Worm (Caenorhabditis elegans) whole organism, young adult: Measurements from ENCODE around the gene sra-28.

Source experiments
- B0261.1 ChIP-seq: sonication (generic microtip); optimal IDR thresholded peaks from 2 replicates; lab custom pipeline; 2016; ENCODE audit warnings: mild to moderate bottlenecking, missing genetic modification characterization, moderate library complexity, missing compliant biosample characterization
- F23B12.7 ChIP-seq: sonication (generic microtip); optimal IDR thresholded peaks from 2 replicates; lab custom pipeline; 2017; ENCODE audit warnings: missing genetic modification characterization, mild to moderate bottlenecking, missing compliant biosample characterization, antibody characterized with exemption, moderate library complexity; ENCODE audit not compliant: insufficient read depth
- F39B2.1 ChIP-seq: fragments of 200-800 bp; sonication (Bioruptor generic); IDR thresholded peaks from 2 replicates; pipeline ENCODE4 v1.3.6; 2022; ENCODE audit warnings: missing genetic modification reagents, missing genetic modification characterization, missing compliant biosample characterization
- F52B5.7 ChIP-seq: sonication (generic microtip); optimal IDR thresholded peaks from 2 replicates; lab custom pipeline; 2016; ENCODE audit warnings: mild to moderate bottlenecking, missing genetic modification characterization, missing compliant biosample characterization
- T26A5.8 ChIP-seq: sonication (generic microtip); optimal IDR thresholded peaks from 2 replicates; lab custom pipeline; 2016; ENCODE audit warnings: missing genetic modification characterization, missing compliant biosample characterization
- akir-1 ChIP-seq: fragments of 200-800 bp; sonication (Bioruptor generic); optimal IDR thresholded peaks from 2 replicates; lab custom pipeline; 2018; ENCODE audit warnings: mild to moderate bottlenecking, missing genetic modification characterization, moderate library complexity, missing compliant biosample characterization
- attf-3 ChIP-seq: fragments of 200-800 bp; sonication (Bioruptor generic); conservative IDR thresholded peaks from 2 replicates; pipeline ENCODE4 v1.3.6; 2022; ENCODE audit warnings: missing genetic modification reagents, missing genetic modification characterization, missing compliant biosample characterization
- bed-1 ChIP-seq: fragments of 200-800 bp; sonication (Bioruptor generic); IDR thresholded peaks from 2 replicates; pipeline ENCODE4 v1.3.6; 2022; ENCODE audit warnings: missing genetic modification reagents, missing genetic modification characterization, missing compliant biosample characterization
- ceh-40 ChIP-seq: fragments of 200-800 bp; sonication (Bioruptor generic); IDR thresholded peaks from 2 replicates; pipeline ENCODE4 v1.3.6; 2022; ENCODE audit warnings: missing genetic modification characterization, missing compliant biosample characterization
- dpff-1 ChIP-seq: sonication (generic microtip); optimal IDR thresholded peaks from 2 replicates; lab custom pipeline; 2017; ENCODE audit warnings: mild to moderate bottlenecking, missing genetic modification characterization, missing compliant biosample characterization
- dpl-1 ChIP-seq: fragments of 150-350 bp; optimal IDR thresholded peaks from 2 replicates; lab custom pipeline; 2014; ENCODE audit warnings: missing biosample characterization, missing genetic modification reagents, missing genetic modification characterization
- efl-1 ChIP-seq: fragments of 150-350 bp; optimal IDR thresholded peaks from 2 replicates; lab custom pipeline; 2014; ENCODE audit warnings: missing biosample characterization, missing genetic modification reagents, missing genetic modification characterization
- him-1 ChIP-seq: sonication (generic microtip); optimal IDR thresholded peaks from 2 replicates; lab custom pipeline; 2016; ENCODE audit warnings: missing genotype, missing genetic modification reagents, missing genetic modification characterization, missing compliant biosample characterization
- hlh-12 ChIP-seq: sonication (generic microtip); optimal IDR thresholded peaks from 2 replicates; lab custom pipeline; 2016; ENCODE audit warnings: missing genetic modification characterization, missing compliant biosample characterization
- hlh-26 ChIP-seq: fragments of 200-800 bp; sonication (Bioruptor generic); conservative IDR thresholded peaks from 2 replicates; pipeline ENCODE4 v1.3.6; 2022; ENCODE audit warnings: missing genetic modification reagents, missing genetic modification characterization, missing compliant biosample characterization
- hmg-20 ChIP-seq: fragments of 200-800 bp; sonication (Bioruptor generic); IDR thresholded peaks from 2 replicates; pipeline ENCODE4 v1.3.6; 2022; ENCODE audit warnings: missing genetic modification reagents, missing genetic modification characterization, missing compliant biosample characterization
- hrde-1 ChIP-seq: sonication (generic microtip); optimal IDR thresholded peaks from 2 replicates; lab custom pipeline; 2016; ENCODE audit warnings: missing genetic modification characterization, mild to moderate bottlenecking, missing compliant biosample characterization, moderate library complexity, missing genotype, missing genetic modification reagents, borderline replicate concordance
- hsf-1 ChIP-seq: fragments of 200-800 bp; sonication (Bioruptor generic); IDR thresholded peaks from 2 replicates; pipeline ENCODE4 v1.3.6; 2022; ENCODE audit warnings: missing genetic modification reagents, missing genetic modification characterization, missing compliant biosample characterization
- lag-1 ChIP-seq: fragments of 200-800 bp; sonication (Bioruptor generic); IDR thresholded peaks from 2 replicates; pipeline ENCODE4 v1.3.6; 2022; ENCODE audit warnings: missing genetic modification reagents, missing genetic modification characterization, missing compliant biosample characterization
- let-526 ChIP-seq: fragments of 200-800 bp; sonication (Bioruptor generic); IDR thresholded peaks from 2 replicates; pipeline ENCODE4 v1.3.6; 2022; ENCODE audit warnings: missing genetic modification reagents, missing genetic modification characterization, missing compliant biosample characterization
- lin-35 ChIP-seq, 3 experiments: fragments of 150-350 bp in 2 of 3; sonication (generic microtip) in 1 of 3; optimal IDR thresholded peaks; 2 replicates each; lab custom pipeline; 2014 to 2018; ENCODE audit warnings: missing biosample characterization in 3 of 3, missing genetic modification characterization in 3 of 3, missing genetic modification reagents in 3 of 3
- lin-54 ChIP-seq: fragments of 200-800 bp; sonication (Bioruptor generic); optimal IDR thresholded peaks from 2 replicates; lab custom pipeline; 2018; ENCODE audit warnings: mild to moderate bottlenecking, missing genetic modification characterization, missing compliant biosample characterization
- lsl-1 ChIP-seq: fragments of 200-800 bp; sonication (Bioruptor generic); optimal IDR thresholded peaks from 2 replicates; lab custom pipeline; 2018; ENCODE audit warnings: mild to moderate bottlenecking, missing genetic modification characterization, moderate library complexity, missing compliant biosample characterization
- lsy-27 ChIP-seq: sonication (generic microtip); optimal IDR thresholded peaks from 2 replicates; lab custom pipeline; 2017; ENCODE audit warnings: missing genetic modification characterization, mild to moderate bottlenecking, missing compliant biosample characterization, antibody characterized with exemption, missing genotype, borderline replicate concordance; ENCODE audit not compliant: insufficient read depth
- madf-8 ChIP-seq: fragments of 200-800 bp; sonication (Bioruptor generic); conservative IDR thresholded peaks from 2 replicates; pipeline ENCODE4 v1.3.6; 2022; ENCODE audit warnings: missing genetic modification reagents, missing genetic modification characterization, missing compliant biosample characterization
- mcd-1 ChIP-seq: fragments of 200-800 bp; sonication (Bioruptor generic); IDR thresholded peaks from 2 replicates; pipeline ENCODE4 v1.3.6; 2022; ENCODE audit warnings: missing genetic modification reagents, missing genetic modification characterization, missing compliant biosample characterization
- mel-28 ChIP-seq: sonication (generic microtip); optimal IDR thresholded peaks from 2 replicates; lab custom pipeline; 2016; ENCODE audit warnings: borderline replicate concordance, mild to moderate bottlenecking, missing genetic modification characterization, missing compliant biosample characterization
- nhr-179 ChIP-seq: sonication (generic microtip); optimal IDR thresholded peaks from 2 replicates; lab custom pipeline; 2016; ENCODE audit warnings: mild to moderate bottlenecking, missing genetic modification characterization, missing compliant biosample characterization
- rpc-1 ChIP-seq, 2 experiments: fragments of 150-350 bp in 1 of 2; sonication (generic microtip) in 1 of 2; optimal IDR thresholded peaks; 2 replicates each; lab custom pipeline; 2014 to 2018; ENCODE audit warnings: missing biosample characterization in 1 of 2, missing genetic modification characterization in 1 of 2, missing genetic modification reagents in 1 of 2, missing genotype in 1 of 2
- snpc-1.3 ChIP-seq: sonication (generic microtip); optimal IDR thresholded peaks from 2 replicates; lab custom pipeline; 2017; ENCODE audit warnings: missing genetic modification characterization, mild to moderate bottlenecking, missing compliant biosample characterization, antibody characterized with exemption, moderate library complexity, missing genotype, missing genetic modification reagents; ENCODE audit not compliant: insufficient read depth
- somi-1 ChIP-seq: fragments of 200-800 bp; sonication (Bioruptor generic); optimal IDR thresholded peaks from 2 replicates; lab custom pipeline; 2018; ENCODE audit warnings: mild to moderate bottlenecking, missing genetic modification characterization, missing compliant biosample characterization
- sptf-2 ChIP-seq: fragments of 200-800 bp; sonication (Bioruptor generic); optimal IDR thresholded peaks from 2 replicates; lab custom pipeline; 2018; ENCODE audit warnings: mild to moderate bottlenecking, missing genetic modification characterization, missing compliant biosample characterization
- tbp1 ChIP-seq: fragments of 200-800 bp; sonication (Bioruptor generic); optimal IDR thresholded peaks from 2 replicates; lab custom pipeline; 2018; ENCODE audit warnings: mild to moderate bottlenecking, missing genetic modification characterization, missing compliant biosample characterization
- tbx-9 ChIP-seq: sonication (generic microtip); optimal IDR thresholded peaks from 2 replicates; lab custom pipeline; 2016; ENCODE audit warnings: borderline replicate concordance, missing genetic modification characterization, inconsistent platforms, missing compliant biosample characterization
- unc-130 ChIP-seq: sonication (generic microtip); optimal IDR thresholded peaks from 2 replicates; lab custom pipeline; 2016; ENCODE audit warnings: missing genetic modification reagents, missing genetic modification characterization, missing compliant biosample characterization
- ztf-22 ChIP-seq: fragments of 200-800 bp; sonication (Bioruptor generic); optimal IDR thresholded peaks from 2 replicates; lab custom pipeline; 2018; ENCODE audit warnings: mild to moderate bottlenecking, missing genetic modification characterization, moderate library complexity, missing compliant biosample characterization
- ztf-28 ChIP-seq: fragments of 200-800 bp; sonication (Bioruptor generic); IDR thresholded peaks from 2 replicates; pipeline ENCODE4 v1.3.6; 2022; ENCODE audit warnings: missing genetic modification reagents, missing genetic modification characterization, missing compliant biosample characterization
- ztf-6 ChIP-seq: fragments of 200-800 bp; sonication (Bioruptor generic); IDR thresholded peaks from 2 replicates; pipeline ENCODE4 v1.3.6; 2022; ENCODE audit warnings: missing genetic modification reagents, missing genetic modification characterization, missing compliant biosample characterization

Gene sra-28

ce11 chrII:6535957-6536424 lies 37.6 kb downstream of the sra-28 start, which contains the start of gene utp-20:
Gene utp-20, plus strand, starts transcription at chrII:6536374.
- peak; percentile 95 for TF ChIP-seq F23B12.7
- peak; percentile 28 for TF ChIP-seq lsl-1 (GFP tag; lab: Kevin White, UChicago)
- no peak for TF ChIP-seq attf-3 (GFP tag; lab: Robert Waterston, UW)
- TF ChIP-seq tbx-9 (tag; lab: Kevin White, UChicago): no peak
- peak; percentile 93 for TF ChIP-seq mcd-1
- TF ChIP-seq ceh-40 (GFP tag; lab: Robert Waterston, UW): no peak
- TF ChIP-seq dpl-1: peak; percentile 59
- no peak for TF ChIP-seq hmg-20 (GFP tag; lab: Robert Waterston, UW)
- TF ChIP-seq ztf-22: no peak
- peak; percentile 83 for TF ChIP-seq lin-54 (GFP tag; lab: Kevin White, UChicago)
- TF ChIP-seq ztf-6 (GFP tag; lab: Robert Waterston, UW): no peak
- no peak for TF ChIP-seq akir-1 (GFP tag; lab: Kevin White, UChicago)
- peak in 1 of 3 experiments; percentile 79 for TF ChIP-seq lin-35 (GFP tag; optimal IDR thresholded peaks at IDR 0.05; lab: Kevin White, UChicago)
- peak; percentile 70 for TF ChIP-seq efl-1 (GFP tag; lab: Kevin White, UChicago)

ce11 chrII:6531940-6532339 lies 41.6 kb downstream of the sra-28 start, which contains the start of gene abcx-1:
Gene abcx-1, plus strand, starts transcription at chrII:6532163.
- no peak for TF ChIP-seq hlh-12
- TF ChIP-seq F23B12.7: no peak
- TF ChIP-seq F39B2.1: no peak
- TF ChIP-seq hsf-1: no peak
- TF ChIP-seq tbx-9 (tag; lab: Kevin White, UChicago): no peak
- TF ChIP-seq nhr-179 (tag; lab: Kevin White, UChicago): no peak
- no peak for TF ChIP-seq sptf-2 (GFP tag; lab: Kevin White, UChicago)
- TF ChIP-seq F52B5.7 (tag; lab: Kevin White, UChicago): no peak
- no peak for TF ChIP-seq madf-8 (GFP tag; lab: Robert Waterston, UW)
- no peak for TF ChIP-seq tbp1 (GFP tag; lab: Kevin White, UChicago)
- TF ChIP-seq rpc-1 (optimal IDR thresholded peaks at IDR 0.05; lab: Kevin White, UChicago): no peak
- TF ChIP-seq rpc-1 (tag; optimal IDR thresholded peaks at IDR 0.05; lab: Kevin White, UChicago): no peak
- TF ChIP-seq him-1 (tag; lab: Kevin White, UChicago): no peak

- TF ChIP-seq let-526: no peak
- no peak for TF ChIP-seq lsy-27 (tag; lab: Kevin White, UChicago)
- no peak for TF ChIP-seq him-1 (tag; lab: Kevin White, UChicago)
Observed at ce11 chrII:6531527-6531926, 42.0 kb downstream of the sra-28 start, which contains the start of gene abch-1. Gene abch-1, minus strand, starts transcription at chrII:6531627.

- TF ChIP-seq hrde-1 (no peak), T26A5.8 (tag; lab: Kevin White, UChicago) (no peak), snpc-1.3 (tag; lab: Kevin White, UChicago) (no peak), hlh-26 (GFP tag; lab: Robert Waterston, UW) (no peak), somi-1 (GFP tag; lab: Kevin White, UChicago) (no peak), mel-28 (tag; lab: Kevin White, UChicago) (no peak), unc-130 (GFP tag; lab: Kevin White, UChicago) (no peak), hlh-12 (no peak), ztf-28 (GFP tag; lab: Robert Waterston, UW) (no peak), dpff-1 (tag; lab: Kevin White, UChicago) (no peak), lag-1 (GFP tag; lab: Robert Waterston, UW) (no peak), let-526 (no peak), bed-1 (no peak), B0261.1 (tag; lab: Kevin White, UChicago) (no peak)
Observed at ce11 chrII:6528629-6529028, 44.9 kb downstream of the sra-28 start, which contains the start of gene C56E6.4. Gene C56E6.4, minus strand, starts transcription at chrII:6528729.
